Fruit fly (Drosophila melanogaster) whole organism, adult: ENCODE results near the gene upd3.

ENCODE experiments used
- CG1620 ChIP-seq: fragments of 200-800 bp; sonication (Bioruptor generic); optimal IDR thresholded peaks from 2 replicates; lab custom pipeline; 2016; ENCODE audit warnings: missing biosample characterization, missing genetic modification characterization
- CG33017 ChIP-seq: fragments of 200-800 bp; sonication (Bioruptor generic); optimal IDR thresholded peaks from 2 replicates; lab custom pipeline; 2018; ENCODE audit warnings: missing biosample characterization, mild to moderate bottlenecking, missing genetic modification characterization, moderate library complexity
- CG7101 ChIP-seq: fragments of 200-800 bp; sonication (Bioruptor generic); optimal IDR thresholded peaks from 2 replicates; lab custom pipeline; 2018; ENCODE audit warnings: missing biosample characterization, mild to moderate bottlenecking, missing genetic modification characterization, moderate library complexity
- Clk ChIP-seq: fragments of 200-800 bp; sonication (Bioruptor generic); optimal IDR thresholded peaks from 2 replicates; lab custom pipeline; 2017; ENCODE audit warnings: missing biosample characterization, missing genetic modification characterization
- Crg-1 ChIP-seq: fragments of 200-800 bp; sonication (Bioruptor generic); optimal IDR thresholded peaks from 2 replicates; lab custom pipeline; 2016; ENCODE audit warnings: missing biosample characterization, missing genetic modification characterization
- Hr96 ChIP-seq: fragments of 200-800 bp; sonication (Bioruptor generic); optimal IDR thresholded peaks from 2 replicates; lab custom pipeline; 2016; ENCODE audit warnings: missing biosample characterization, missing genetic modification characterization
- cic ChIP-seq: fragments of 200-800 bp; sonication (Bioruptor generic); optimal IDR thresholded peaks from 2 replicates; lab custom pipeline; 2017; ENCODE audit warnings: missing biosample characterization, mild to moderate bottlenecking, missing genetic modification characterization, moderate library complexity

- no peak for TF ChIP-seq cic (GFP tag; lab: Kevin White, UChicago)
- TF ChIP-seq Hr96 (GFP tag; lab: Kevin White, UChicago), result no peak
- no peak for TF ChIP-seq CG7101 (tag; lab: Kevin White, UChicago)
- TF ChIP-seq CG1620 (GFP tag; lab: Kevin White, UChicago), result no peak
- TF ChIP-seq Crg-1 (GFP tag; lab: Kevin White, UChicago), result no peak
- TF ChIP-seq CG33017 (tag; lab: Kevin White, UChicago), result no peak
- TF ChIP-seq Clk (GFP tag; lab: Kevin White, UChicago), result no peak
These were observed 17.0 kb upstream of the upd3 start for dm6 chrX:18259984-18260550.
